Worm (Caenorhabditis elegans) whole organism, mixed stage, embryonic: ENCODE data around the gene algn-5.
A peak's percentile ranks its signal among the peaks of the same experiment; 100 is the strongest.

Source experiments
- M03D4.4 ChIP-seq: sonication (generic microtip); optimal IDR thresholded peaks from 2 replicates; lab custom pipeline; 2017; ENCODE audit warnings: mild to moderate bottlenecking, missing genetic modification characterization, missing compliant biosample characterization
- bed-3 ChIP-seq: fragments of 200-800 bp; sonication (Bioruptor generic); optimal IDR thresholded peaks from 3 replicates; lab custom pipeline; 2018; ENCODE audit warnings: mild to moderate bottlenecking, missing genetic modification characterization, moderate library complexity, missing compliant biosample characterization
- blmp-1 ChIP-seq: fragments of 150-350 bp; optimal IDR thresholded peaks from 2 replicates; lab custom pipeline; 2014; ENCODE audit warnings: missing biosample characterization, missing genetic modification characterization
- ceh-39 ChIP-seq: fragments of 150-350 bp; optimal IDR thresholded peaks from 2 replicates; lab custom pipeline; 2014; ENCODE audit warnings: missing biosample characterization, missing genetic modification characterization
- ceh-43 ChIP-seq: fragments of 200-800 bp; sonication (Bioruptor generic); optimal IDR thresholded peaks from 2 replicates; lab custom pipeline; 2018; ENCODE audit warnings: mild to moderate bottlenecking, missing genetic modification characterization, moderate library complexity, missing compliant biosample characterization
- ceh-83 ChIP-seq: fragments of 200-800 bp; sonication (Bioruptor generic); optimal IDR thresholded peaks from 2 replicates; lab custom pipeline; 2018; ENCODE audit warnings: mild to moderate bottlenecking, missing genetic modification characterization, missing compliant biosample characterization
- ces-1 ChIP-seq: fragments of 150-350 bp; optimal IDR thresholded peaks from 2 replicates; lab custom pipeline; 2014; ENCODE audit warnings: missing biosample characterization, missing genetic modification reagents, missing genetic modification characterization
- cnd-1 ChIP-seq: fragments of 200-800 bp; sonication (Bioruptor generic); optimal IDR thresholded peaks from 2 replicates; lab custom pipeline; 2018; ENCODE audit warnings: mild to moderate bottlenecking, missing genetic modification characterization, missing compliant biosample characterization
- drap-1 ChIP-seq: fragments of 200-800 bp; sonication (Bioruptor generic); optimal IDR thresholded peaks from 3 replicates; lab custom pipeline; 2018; ENCODE audit warnings: mild to moderate bottlenecking, missing genetic modification characterization, missing compliant biosample characterization
- elt-1 ChIP-seq: sonication (generic microtip); optimal IDR thresholded peaks from 2 replicates; lab custom pipeline; 2017; ENCODE audit warnings: missing genetic modification characterization, mild to moderate bottlenecking, missing compliant biosample characterization, antibody characterized with exemption, moderate library complexity, borderline replicate concordance; ENCODE audit not compliant: insufficient read depth
- elt-3 ChIP-seq: fragments of 150-350 bp; optimal IDR thresholded peaks from 2 replicates; lab custom pipeline; 2014; ENCODE audit warnings: missing biosample characterization, missing genetic modification characterization
- flh-1 ChIP-seq: fragments of 200-800 bp; sonication (Bioruptor generic); optimal IDR thresholded peaks from 2 replicates; lab custom pipeline; 2018; ENCODE audit warnings: mild to moderate bottlenecking, missing genetic modification characterization, moderate library complexity, missing compliant biosample characterization
- ham-2 ChIP-seq: fragments of 200-800 bp; sonication (Bioruptor generic); optimal IDR thresholded peaks from 2 replicates; lab custom pipeline; 2018; ENCODE audit warnings: mild to moderate bottlenecking, missing genetic modification characterization, missing compliant biosample characterization
- hlh-1 ChIP-seq: fragments of 150-350 bp; optimal IDR thresholded peaks from 2 replicates; lab custom pipeline; 2014; ENCODE audit warnings: missing biosample characterization, missing genetic modification reagents, missing genetic modification characterization
- lin-13 ChIP-seq: fragments of 150-350 bp; optimal IDR thresholded peaks from 2 replicates; lab custom pipeline; 2014; ENCODE audit warnings: missing biosample characterization, missing genetic modification characterization
- lin-32 ChIP-seq: fragments of 200-800 bp; sonication (Bioruptor generic); optimal IDR thresholded peaks from 2 replicates; lab custom pipeline; 2018; ENCODE audit warnings: mild to moderate bottlenecking, missing genetic modification characterization, missing compliant biosample characterization
- lsy-2 ChIP-seq: fragments of 150-350 bp; optimal IDR thresholded peaks from 2 replicates; lab custom pipeline; 2014; ENCODE audit warnings: missing biosample characterization, missing genetic modification characterization
- mab-5 ChIP-seq: fragments of 150-350 bp; optimal IDR thresholded peaks from 2 replicates; lab custom pipeline; 2014; ENCODE audit warnings: missing biosample characterization, missing genetic modification characterization
- mep-1 ChIP-seq: fragments of 150-350 bp; optimal IDR thresholded peaks from 2 replicates; lab custom pipeline; 2017; ENCODE audit warnings: missing biosample characterization, missing genetic modification reagents, missing genetic modification characterization, inconsistent platforms
- mls-2 ChIP-seq: sonication (generic microtip); optimal IDR thresholded peaks from 2 replicates; lab custom pipeline; 2016; ENCODE audit warnings: mild to moderate bottlenecking, missing genetic modification characterization, moderate library complexity, missing compliant biosample characterization
- nhr-12 ChIP-seq: fragments of 150-350 bp; optimal IDR thresholded peaks from 2 replicates; lab custom pipeline; 2014; ENCODE audit warnings: missing biosample characterization, missing genetic modification characterization
- nhr-2 ChIP-seq: fragments of 150-350 bp; optimal IDR thresholded peaks from 2 replicates; lab custom pipeline; 2014; ENCODE audit warnings: missing biosample characterization, missing genetic modification characterization
- nhr-28 ChIP-seq: fragments of 150-350 bp; optimal IDR thresholded peaks from 2 replicates; lab custom pipeline; 2014; ENCODE audit warnings: missing biosample characterization, missing genetic modification characterization
- nhr-76 ChIP-seq: sonication (generic microtip); optimal IDR thresholded peaks from 2 replicates; lab custom pipeline; 2017; ENCODE audit warnings: missing biosample characterization, missing genetic modification characterization
- pha-4 ChIP-seq: fragments of 150-350 bp; optimal IDR thresholded peaks from 2 replicates; lab custom pipeline; 2018; ENCODE audit warnings: missing biosample characterization, missing genetic modification reagents, missing genetic modification characterization
- sem-2 ChIP-seq: fragments of 200-800 bp; sonication (Bioruptor generic); optimal IDR thresholded peaks from 2 replicates; lab custom pipeline; 2018; ENCODE audit warnings: mild to moderate bottlenecking, missing genetic modification characterization, missing compliant biosample characterization
- snpc-4 ChIP-seq: fragments of 150-350 bp; optimal IDR thresholded peaks from 2 replicates; lab custom pipeline; 2014; ENCODE audit warnings: missing biosample characterization, missing genetic modification characterization
- sptf-1 ChIP-seq: sonication (generic microtip); optimal IDR thresholded peaks from 2 replicates; lab custom pipeline; 2017; ENCODE audit warnings: mild to moderate bottlenecking, missing genetic modification characterization, moderate library complexity, missing compliant biosample characterization
- tbx-8 ChIP-seq: fragments of 200-800 bp; sonication (Bioruptor generic); optimal IDR thresholded peaks from 2 replicates; lab custom pipeline; 2018; ENCODE audit warnings: mild to moderate bottlenecking, missing genetic modification characterization, moderate library complexity, missing compliant biosample characterization
- unc-39 ChIP-seq: fragments of 150-350 bp; optimal IDR thresholded peaks from 2 replicates; lab custom pipeline; 2014; ENCODE audit warnings: missing biosample characterization, missing genetic modification characterization
- unc-62 ChIP-seq: fragments of 150-350 bp; optimal IDR thresholded peaks from 2 replicates; lab custom pipeline; 2014; ENCODE audit warnings: missing biosample characterization, missing genetic modification reagents, missing genetic modification characterization
- zip-8 ChIP-seq: fragments of 150-350 bp; optimal IDR thresholded peaks from 2 replicates; lab custom pipeline; 2014; ENCODE audit warnings: missing biosample characterization, missing genetic modification characterization
- ztf-11 ChIP-seq: fragments of 150-350 bp; optimal IDR thresholded peaks from 2 replicates; lab custom pipeline; 2014; ENCODE audit warnings: missing biosample characterization, missing genetic modification characterization

The algn-5 gene

DNA sequence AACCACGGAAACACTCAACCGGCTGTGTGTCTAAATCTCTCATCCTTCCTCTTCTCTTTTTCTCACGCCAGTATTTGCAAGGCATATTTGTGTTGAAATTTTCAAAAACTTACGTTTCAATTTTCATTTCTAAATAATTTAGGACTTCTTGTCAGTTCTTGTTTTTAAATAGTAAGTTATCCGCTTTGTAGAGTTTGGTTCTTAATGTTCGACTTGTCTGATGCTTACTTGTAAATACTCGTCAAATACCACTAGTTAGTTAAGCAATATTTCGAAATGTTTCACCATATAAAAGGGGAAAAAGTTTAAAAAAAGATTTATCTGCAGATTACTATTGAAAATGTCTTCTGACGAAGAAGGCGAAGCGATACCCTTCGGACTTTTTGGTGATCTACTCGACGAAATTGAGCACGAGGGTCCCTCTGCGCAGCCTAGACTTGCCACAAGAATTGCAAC, 30.8 kb upstream of the algn-5 start, which contains the start of gene Y45G5AM.3:
TSS of gene Y45G5AM.3 (plus strand) at position 51 of the 456 bp plus-strand sequence.
- TF ChIP-seq snpc-4 (tag; lab: Kevin White, UChicago) = no peak
- TF ChIP-seq nhr-28 = no peak
- TF ChIP-seq nhr-12 = no peak
- no peak for TF ChIP-seq lsy-2
- no peak for TF ChIP-seq lin-13 (tag; lab: Kevin White, UChicago)
- TF ChIP-seq lin-32 (GFP tag; lab: Kevin White, UChicago) = no peak
- TF ChIP-seq nhr-76 (tag; lab: Kevin White, UChicago) = no peak
- no peak for TF ChIP-seq sptf-1 (tag; lab: Kevin White, UChicago)
- no peak for TF ChIP-seq unc-62
- TF ChIP-seq mep-1 = no peak

DNA sequence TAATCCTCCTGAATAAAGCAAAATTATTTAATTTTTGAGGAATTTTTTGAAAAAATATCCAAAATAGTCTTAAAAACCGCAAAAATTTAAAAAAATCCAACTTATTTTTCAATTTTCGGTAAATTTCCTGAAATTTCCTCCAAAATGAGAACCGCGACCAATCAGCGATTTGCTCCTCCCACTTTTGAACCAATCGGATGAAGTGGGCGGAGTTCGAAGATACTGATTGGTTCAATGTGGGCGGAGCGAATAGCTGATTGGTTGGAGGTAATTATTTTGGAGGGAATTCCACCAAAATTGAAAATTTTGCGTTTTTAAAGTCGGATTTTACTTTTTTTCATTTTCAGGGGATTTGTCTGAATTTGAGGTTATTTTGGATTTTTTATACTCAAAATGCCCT, 27.3 kb upstream of the algn-5 start:
- TF ChIP-seq nhr-76 (tag; lab: Kevin White, UChicago) (no peak), ceh-39 (tag; lab: Kevin White, UChicago) (no peak), lsy-2 (no peak), nhr-2 (tag; lab: Kevin White, UChicago) (no peak), mls-2 (tag; lab: Kevin White, UChicago) (no peak), blmp-1 (tag; lab: Kevin White, UChicago) (no peak), ceh-43 (GFP tag; lab: Kevin White, UChicago) (no peak), bed-3 (no peak), sem-2 (GFP tag; lab: Kevin White, UChicago) (no peak), ztf-11 (tag; lab: Kevin White, UChicago) (no peak)
- TF ChIP-seq, all 35 proteins: peak for 0

DNA sequence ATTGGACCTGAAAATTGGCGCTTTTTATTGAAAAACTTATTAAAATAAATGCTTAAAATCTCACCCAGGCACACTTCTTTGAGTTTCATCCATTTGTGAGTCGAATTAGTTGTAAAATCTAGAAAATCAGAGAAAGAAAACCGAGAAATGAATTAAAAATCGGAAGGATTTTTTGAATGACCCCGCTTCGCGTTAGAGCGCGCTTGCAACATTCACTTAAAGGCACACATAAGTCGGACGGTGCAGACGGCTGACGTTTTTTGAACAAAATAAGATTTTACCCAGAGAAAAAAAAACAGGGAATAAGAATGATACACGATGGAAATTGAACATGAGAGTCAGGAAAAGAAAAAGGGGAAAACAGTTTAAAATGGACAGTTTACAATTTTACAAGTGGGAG, 25.7 kb upstream of the algn-5 start:
- TF ChIP-seq mep-1 (peak; percentile 41), ces-1 (GFP tag; lab: Kevin White, UChicago) (peak; percentile 7), mls-2 (tag; lab: Kevin White, UChicago) (no peak), ceh-39 (tag; lab: Kevin White, UChicago) (peak; percentile 19), unc-39 (tag; lab: Kevin White, UChicago) (no peak)

ce11 chrV:4170138-4170537, 25.2 kb upstream of the algn-5 start, which contains the start of gene Y45G5AM.7:
Gene Y45G5AM.7, minus strand, starts transcription at chrV:4170238.
- TF ChIP-seq zip-8 (tag; lab: Kevin White, UChicago) (peak; percentile 21), drap-1 (no peak)

DNA sequence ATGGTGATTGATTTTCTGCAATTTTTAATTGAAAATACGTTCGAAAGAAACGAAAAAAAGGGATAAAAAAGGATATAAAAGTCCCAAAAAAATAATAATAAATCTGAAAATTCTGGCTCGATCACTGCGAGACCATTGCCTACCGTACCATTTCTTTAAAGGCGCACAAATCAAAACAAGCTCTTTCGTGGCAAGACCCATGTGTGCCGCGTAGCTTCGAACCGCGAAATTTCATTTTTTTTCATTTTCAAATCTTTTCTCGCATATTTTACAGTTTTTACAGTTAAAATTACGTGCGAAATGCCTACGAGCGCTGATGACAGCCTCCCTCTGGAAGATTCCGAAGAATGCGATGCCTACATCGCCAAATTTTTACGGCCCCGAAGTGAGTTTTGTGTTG, 19.8 kb upstream of the algn-5 start, which contains the start of the genes coh-4 and pid-5:
TSS of gene coh-4 (minus strand) at position 17 of the 400 bp plus-strand sequence.
TSS of gene pid-5 (plus strand) at position 259 of the 400 bp plus-strand sequence.
- no peak for TF ChIP-seq lin-32 (GFP tag; lab: Kevin White, UChicago)
- TF ChIP-seq mab-5 (tag; lab: Kevin White, UChicago) = no peak
- no peak for TF ChIP-seq unc-39 (tag; lab: Kevin White, UChicago)
- no peak for TF ChIP-seq lin-13 (tag; lab: Kevin White, UChicago)
- no peak for TF ChIP-seq elt-1 (tag; lab: Kevin White, UChicago)
- no peak for TF ChIP-seq ceh-43 (GFP tag; lab: Kevin White, UChicago)
- no peak for TF ChIP-seq mls-2 (tag; lab: Kevin White, UChicago)
- no peak for TF ChIP-seq elt-3 (tag; lab: Kevin White, UChicago)
- TF ChIP-seq bed-3 = no peak
- TF ChIP-seq nhr-76 (tag; lab: Kevin White, UChicago) = no peak
- TF ChIP-seq M03D4.4 (tag; lab: Kevin White, UChicago) = no peak
- no peak for TF ChIP-seq flh-1 (GFP tag; lab: Kevin White, UChicago)
- no peak for TF ChIP-seq cnd-1
- no peak for TF ChIP-seq mep-1

- TF ChIP-seq mab-5 (tag; lab: Kevin White, UChicago) (no peak), unc-62 (no peak), mls-2 (tag; lab: Kevin White, UChicago) (no peak), nhr-2 (tag; lab: Kevin White, UChicago) (no peak)
Observed at ce11 chrV:4181272-4181671, 14.1 kb upstream of the algn-5 start.

DNA sequence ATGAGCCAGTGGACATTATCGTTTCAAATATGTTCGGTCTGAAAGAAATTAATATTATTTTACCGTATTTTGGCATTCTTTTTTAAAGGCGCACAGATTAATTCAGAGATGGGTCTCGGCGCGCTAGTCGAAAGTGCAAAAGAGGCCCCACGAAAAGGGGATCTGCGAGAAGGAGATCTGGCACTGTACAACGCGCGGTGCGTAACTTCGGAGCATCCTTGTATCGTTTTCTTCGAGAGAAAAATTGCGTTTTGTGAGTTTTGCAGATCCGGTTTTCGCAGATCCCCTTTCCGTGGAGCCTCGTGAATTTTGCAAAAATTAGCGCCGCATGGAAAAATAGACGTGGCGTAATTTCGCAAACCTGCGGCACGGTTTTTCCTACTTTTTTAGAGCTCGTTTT, 13.7 kb upstream of the algn-5 start:
- TF ChIP-seq lsy-2 (no peak), snpc-4 (tag; lab: Kevin White, UChicago) (no peak), flh-1 (GFP tag; lab: Kevin White, UChicago) (no peak), lin-32 (GFP tag; lab: Kevin White, UChicago) (peak; percentile 20), unc-39 (tag; lab: Kevin White, UChicago) (no peak), elt-1 (tag; lab: Kevin White, UChicago) (no peak), sptf-1 (tag; lab: Kevin White, UChicago) (peak; percentile 2), unc-62 (no peak), ham-2 (GFP tag; lab: Kevin White, UChicago) (no peak), tbx-8 (GFP tag; lab: Kevin White, UChicago) (no peak), nhr-2 (tag; lab: Kevin White, UChicago) (no peak), nhr-76 (tag; lab: Kevin White, UChicago) (no peak), sem-2 (GFP tag; lab: Kevin White, UChicago) (no peak), nhr-28 (no peak), hlh-1 (tag; lab: Kevin White, UChicago) (no peak), pha-4 (tag; lab: Kevin White, UChicago) (no peak), ceh-83 (no peak), nhr-12 (no peak), cnd-1 (peak; percentile 45)
